Worm (Caenorhabditis elegans) whole organism, L1 larva: Measurements from ENCODE around the gene T06D8.9.

ENCODE experiments used
- ceh-88 ChIP-seq: fragments of 200-800 bp; sonication (Bioruptor generic); IDR thresholded peaks from 2 replicates; pipeline ENCODE4 v1.3.6; 2022; ENCODE audit warnings: missing genetic modification characterization, missing compliant biosample characterization
- ces-1 ChIP-seq: fragments of 150-350 bp; optimal IDR thresholded peaks from 2 replicates; lab custom pipeline; 2014; ENCODE audit warnings: missing biosample characterization, missing genetic modification reagents, missing genetic modification characterization
- egl-27 ChIP-seq, 2 experiments: fragments of 150-350 bp in 1 of 2; sonication (generic microtip); optimal IDR thresholded peaks; 3 replicates each; lab custom pipeline; 2017 to 2018; ENCODE audit warnings: missing biosample characterization in 2 of 2, missing genetic modification characterization in 2 of 2, missing genetic modification reagents in 2 of 2
- fos-1 ChIP-seq: fragments of 150-350 bp; optimal IDR thresholded peaks from 2 replicates; lab custom pipeline; 2014; ENCODE audit warnings: missing biosample characterization, missing genetic modification characterization
- hlh-17 ChIP-seq: fragments of 200-800 bp; sonication (Bioruptor generic); optimal IDR thresholded peaks from 2 replicates; lab custom pipeline; 2018; ENCODE audit warnings: missing genetic modification characterization, mild to moderate bottlenecking, missing compliant biosample characterization, moderate library complexity, borderline replicate concordance
- lin-39 ChIP-seq: fragments of 150-350 bp; optimal IDR thresholded peaks from 2 replicates; lab custom pipeline; 2014; ENCODE audit warnings: missing biosample characterization, missing genetic modification reagents, missing genetic modification characterization
- nhr-11 ChIP-seq: fragments of 150-350 bp; optimal IDR thresholded peaks from 2 replicates; lab custom pipeline; 2014; ENCODE audit warnings: missing biosample characterization, missing genetic modification characterization
- nhr-19 ChIP-seq: fragments of 200-800 bp; sonication (Bioruptor generic); conservative IDR thresholded peaks from 2 replicates; pipeline ENCODE4 v1.3.6; 2022; ENCODE audit warnings: missing genetic modification characterization, missing compliant biosample characterization
- nhr-76 ChIP-seq: sonication (generic microtip); optimal IDR thresholded peaks from 2 replicates; lab custom pipeline; 2017; ENCODE audit warnings: missing biosample characterization, missing genetic modification characterization
- nhr-77 ChIP-seq: fragments of 150-350 bp; optimal IDR thresholded peaks from 2 replicates; lab custom pipeline; 2014; ENCODE audit warnings: missing biosample characterization, missing genetic modification characterization
- pqm-1 ChIP-seq: sonication (generic microtip); optimal IDR thresholded peaks from 3 replicates; lab custom pipeline; 2017; ENCODE audit warnings: missing biosample characterization, missing genetic modification characterization
- unc-86 ChIP-seq: sonication (generic microtip); optimal IDR thresholded peaks from 2 replicates; lab custom pipeline; 2016; ENCODE audit warnings: missing genetic modification characterization, missing compliant biosample characterization

- no peak; the same call in 1 of the 2 replicates for TF ChIP-seq nhr-19
- TF ChIP-seq egl-27 (tag; optimal IDR thresholded peaks at IDR 0.05; lab: Kevin White, UChicago): no peak
- no peak for TF ChIP-seq ces-1 (GFP tag; lab: Kevin White, UChicago)
- TF ChIP-seq pqm-1 (tag; lab: Kevin White, UChicago): no peak
- TF ChIP-seq unc-86 (tag; lab: Kevin White, UChicago): no peak
- TF ChIP-seq ceh-88 (GFP tag; lab: Robert Waterston, UW): no peak
- no peak for TF ChIP-seq lin-39 (tag; lab: Kevin White, UChicago)
- no peak for TF ChIP-seq nhr-76
- no peak for TF ChIP-seq nhr-77 (tag; lab: Kevin White, UChicago)
- TF ChIP-seq fos-1 (tag; lab: Kevin White, UChicago): no peak
- TF ChIP-seq hlh-17: no peak
- no peak for TF ChIP-seq nhr-11 (tag; lab: Kevin White, UChicago)
These were observed 36.1 kb downstream of the T06D8.9 start for ce11 chrII:11275484-11275883.
